Worm (Caenorhabditis elegans): Measurements from ENCODE around the gene dmd-3.

DNA sequence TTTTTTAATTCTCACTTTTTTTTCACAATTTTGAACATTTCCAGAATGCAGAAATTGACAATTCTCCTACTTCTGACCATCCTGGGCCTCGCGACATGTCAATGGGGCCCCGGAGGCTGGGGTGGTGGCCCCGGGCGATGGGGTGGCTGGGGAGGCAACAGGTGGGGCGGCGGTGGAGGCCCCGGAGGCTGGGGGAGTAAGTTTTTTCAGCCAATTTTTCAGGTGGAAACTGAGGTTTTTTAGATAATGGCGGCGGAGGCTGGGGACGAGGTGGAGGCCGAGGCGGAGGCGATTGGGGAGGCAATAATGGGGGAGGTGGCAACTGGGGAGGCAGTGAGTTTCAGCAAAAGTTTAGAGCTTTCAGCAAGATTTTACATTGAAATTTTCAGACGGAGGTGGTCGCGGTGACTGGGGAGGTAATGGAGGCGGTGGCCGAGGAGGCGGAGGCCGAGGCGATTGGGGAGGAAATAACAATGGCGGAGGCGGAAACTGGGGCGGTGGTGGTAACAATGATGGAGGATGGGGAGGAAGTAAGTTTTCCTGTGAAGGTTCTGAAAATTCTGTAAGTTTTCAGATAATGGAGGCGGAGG is 44.8 kb downstream of the dmd-3 start:
- TF ChIP-seq hlh-15 (tag; optimal IDR thresholded peaks at IDR 0.05): no peak
- TF ChIP-seq sox-4 (tag; optimal IDR thresholded peaks at IDR 0.05): no peak
- no peak for TF ChIP-seq ceh-22 (tag; optimal IDR thresholded peaks at IDR 0.05)
- no peak for TF ChIP-seq ceh-14 (tag; optimal IDR thresholded peaks at IDR 0.05)
- no peak for TF ChIP-seq ref-2 (tag; optimal IDR thresholded peaks at IDR 0.05)

Measured in whole organism, late embryonic.